Fruit fly (Drosophila melanogaster): ENCODE data around the gene raskol.

The raskol gene

dm6 chrX:17716814-17717565 lies 7.0 kb downstream of the raskol start (continued):
- TF ChIP-seq CG18262 (tag; optimal IDR thresholded peaks at IDR 0.05) (peak; percentile 59), tio (GFP tag; optimal IDR thresholded peaks at IDR 0.05) (no peak), CG11247 (GFP tag; IDR thresholded peaks at IDR 0.05) (no peak), kah (GFP tag; optimal IDR thresholded peaks at IDR 0.05) (no peak), bsh (GFP tag; optimal IDR thresholded peaks at IDR 0.05) (peak in 1 of 2 experiments; percentile 24), HLH54F (GFP tag; optimal IDR thresholded peaks at IDR 0.05) (no peak), Dip2 (GFP tag; IDR thresholded peaks at IDR 0.05) (no peak), CG12236 (GFP tag; optimal IDR thresholded peaks at IDR 0.05) (no peak), CG12769 (tag; optimal IDR thresholded peaks at IDR 0.05) (no peak), sim (GFP tag; IDR thresholded peaks at IDR 0.05) (no peak), Doc3 (GFP tag; IDR thresholded peaks at IDR 0.05; ENCODE audit: partially characterized antibody) (no peak), CoRest (tag; optimal IDR thresholded peaks at IDR 0.05) (no peak), Oli (tag; optimal IDR thresholded peaks at IDR 0.05) (peak; percentile 7), CHES-1-like (GFP tag; optimal IDR thresholded peaks at IDR 0.05) (no peak), wor (GFP tag; IDR thresholded peaks at IDR 0.05) (no peak), Ada2b (GFP tag; IDR thresholded peaks at IDR 0.05) (no peak), HLHmδ (GFP tag; optimal IDR thresholded peaks at IDR 0.05) (no peak), Hmx (GFP tag; optimal IDR thresholded peaks at IDR 0.05) (no peak), al (GFP tag; IDR thresholded peaks at IDR 0.05) (no peak), CG10565 (GFP tag; optimal IDR thresholded peaks at IDR 0.05) (no peak), CG3163 (GFP tag; optimal IDR thresholded peaks at IDR 0.05) (no peak), CG7786 (GFP tag; optimal IDR thresholded peaks at IDR 0.05) (no peak), Side (GFP tag; optimal IDR thresholded peaks at IDR 0.05) (no peak), insv (GFP tag; optimal IDR thresholded peaks at IDR 0.05) (no peak), CG31388 (GFP tag; optimal IDR thresholded peaks at IDR 0.05) (no peak), cad (GFP tag; optimal IDR thresholded peaks at IDR 0.05) (no peak), zfh1 (GFP tag; IDR thresholded peaks at IDR 0.05) (no peak), hth (optimal IDR thresholded peaks at IDR 0.05) (no peak), CG2116 (GFP tag; optimal IDR thresholded peaks at IDR 0.05) (no peak), B-H2 (GFP tag; optimal IDR thresholded peaks at IDR 0.05) (no peak), prd (optimal IDR thresholded peaks at IDR 0.05) (no peak), prd (GFP tag; IDR thresholded peaks at IDR 0.05) (no peak), twi (tag; optimal IDR thresholded peaks at IDR 0.05) (no peak), Bdp1 (GFP tag; optimal IDR thresholded peaks at IDR 0.05) (no peak), CG4424 (GFP tag; optimal IDR thresholded peaks at IDR 0.05) (no peak), CG12391 (tag; optimal IDR thresholded peaks at IDR 0.05) (peak; percentile 3), chn (GFP tag; optimal IDR thresholded peaks at IDR 0.05) (no peak), Ssrp (tag; optimal IDR thresholded peaks at IDR 0.05) (peak; percentile 8), CG7839 (tag; optimal IDR thresholded peaks at IDR 0.05) (peak; percentile 22), dmrt99B (tag; optimal IDR thresholded peaks at IDR 0.05) (peak; percentile 42), CG11504 (tag; optimal IDR thresholded peaks at IDR 0.05) (peak; percentile 51), CG14710 (tag; optimal IDR thresholded peaks at IDR 0.05) (peak; percentile 55), CG17186 (GFP tag; optimal IDR thresholded peaks at IDR 0.05) (no peak), sob (GFP tag; IDR thresholded peaks at IDR 0.05) (no peak), CG31365 (tag; optimal IDR thresholded peaks at IDR 0.05) (no peak)
